Worm (Caenorhabditis elegans): ENCODE results near the gene znf-593.
A peak's percentile ranks its signal among the peaks of the same experiment; 100 is the strongest.

znf-593 gene

DNA sequence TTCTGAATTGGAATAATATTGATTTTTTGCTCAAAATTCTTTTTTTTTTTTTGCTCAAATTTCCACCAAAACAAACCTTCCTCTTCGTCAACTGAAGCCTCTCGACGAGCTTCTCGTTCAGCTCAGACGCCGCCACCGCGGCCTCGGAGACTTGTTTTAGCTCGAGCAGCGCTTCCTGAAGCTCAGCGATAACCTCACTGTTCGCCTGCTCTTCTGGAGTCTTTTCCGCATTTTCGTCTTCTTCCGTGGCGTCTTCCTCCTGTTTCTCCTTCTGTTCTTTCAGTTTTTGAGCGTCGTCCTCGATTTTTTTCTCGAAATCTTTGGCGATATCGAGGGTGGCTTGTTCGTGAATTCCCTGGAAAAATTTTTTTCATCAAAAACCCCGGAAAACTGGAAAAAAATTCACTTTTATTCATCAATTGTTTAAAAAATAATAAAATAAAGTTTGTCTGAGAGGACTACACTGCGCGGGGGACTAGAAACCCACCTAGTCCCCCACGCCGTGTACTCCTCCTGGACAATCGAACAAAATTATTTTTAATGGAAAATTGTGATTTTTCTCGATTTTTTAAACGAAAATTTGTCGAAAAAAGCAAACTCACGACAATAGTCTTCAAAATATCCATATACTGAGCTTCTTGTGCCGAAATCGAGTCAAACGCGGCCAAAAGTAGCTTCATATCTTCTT lies 27.7 kb upstream of the znf-593 start:
- no peak for TF ChIP-seq sem-2 (GFP tag; optimal IDR thresholded peaks at IDR 0.05)
- peak; percentile 52 for TF ChIP-seq lsy-2 (tag; optimal IDR thresholded peaks at IDR 0.05)
- peak; percentile 39 for TF ChIP-seq ceh-83 (GFP tag; optimal IDR thresholded peaks at IDR 0.05)
- TF ChIP-seq tbx-8 (GFP tag; optimal IDR thresholded peaks at IDR 0.05): no peak
- TF ChIP-seq cnd-1 (tag; optimal IDR thresholded peaks at IDR 0.05): peak; percentile 44
- TF ChIP-seq ces-1 (GFP tag; optimal IDR thresholded peaks at IDR 0.05): peak; percentile 93
- TF ChIP-seq nhr-76 (tag; optimal IDR thresholded peaks at IDR 0.05): no peak
- peak; percentile 58 for TF ChIP-seq lin-13 (tag; optimal IDR thresholded peaks at IDR 0.05)
- peak; percentile 47 for TF ChIP-seq mep-1 (tag; optimal IDR thresholded peaks at IDR 0.05)
- TF ChIP-seq sptf-1 (tag; optimal IDR thresholded peaks at IDR 0.05): peak; percentile 53
- TF ChIP-seq mab-5 (tag; optimal IDR thresholded peaks at IDR 0.05): no peak
- TF ChIP-seq ceh-39 (tag; optimal IDR thresholded peaks at IDR 0.05): peak; percentile 41

DNA sequence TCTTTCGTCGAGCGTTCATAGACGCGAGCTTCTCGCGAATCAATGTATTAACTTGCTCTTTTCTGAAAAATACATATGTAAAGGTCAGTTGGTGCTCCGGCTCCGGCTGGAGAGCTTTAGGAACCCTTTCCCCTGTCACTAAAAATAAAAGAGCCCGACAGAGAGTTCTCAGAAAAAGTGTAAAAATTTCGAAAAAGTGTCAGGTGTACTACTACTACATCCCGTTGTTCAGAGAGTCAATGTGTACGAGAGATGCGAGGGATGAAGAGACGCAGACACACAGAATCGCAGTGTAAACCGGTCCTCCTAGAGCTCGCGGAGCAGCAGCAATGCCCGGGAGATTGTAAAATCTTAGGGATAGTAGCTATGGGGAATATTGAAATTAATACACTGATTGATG lies 24.1 kb upstream of the znf-593 start:
- TF ChIP-seq unc-120 (tag; optimal IDR thresholded peaks at IDR 0.05; ENCODE audit: poor library complexity, severe bottlenecking) (peak; percentile 71), nhr-28 (tag; optimal IDR thresholded peaks at IDR 0.05) (no peak), hlh-1 (tag; optimal IDR thresholded peaks at IDR 0.05) (peak; percentile 98), unc-62 (GFP tag; optimal IDR thresholded peaks at IDR 0.05) (peak; percentile 64), lsy-2 (tag; optimal IDR thresholded peaks at IDR 0.05) (no peak), sptf-1 (tag; optimal IDR thresholded peaks at IDR 0.05) (no peak), unc-39 (tag; optimal IDR thresholded peaks at IDR 0.05) (no peak), bed-3 (GFP tag; optimal IDR thresholded peaks at IDR 0.05) (no peak), lin-13 (tag; optimal IDR thresholded peaks at IDR 0.05) (no peak), nhr-76 (tag; optimal IDR thresholded peaks at IDR 0.05) (no peak), mls-2 (tag; optimal IDR thresholded peaks at IDR 0.05) (no peak), blmp-1 (tag; optimal IDR thresholded peaks at IDR 0.05) (no peak), tbx-8 (GFP tag; optimal IDR thresholded peaks at IDR 0.05) (no peak), pha-4 (tag; optimal IDR thresholded peaks at IDR 0.05) (no peak), lin-32 (GFP tag; optimal IDR thresholded peaks at IDR 0.05) (no peak), ceh-43 (GFP tag; optimal IDR thresholded peaks at IDR 0.05) (no peak), nhr-2 (tag; optimal IDR thresholded peaks at IDR 0.05) (no peak), nhr-237 (tag; optimal IDR thresholded peaks at IDR 0.05) (no peak), mep-1 (tag; optimal IDR thresholded peaks at IDR 0.05) (no peak), M03D4.4 (tag; optimal IDR thresholded peaks at IDR 0.05) (no peak), flh-1 (GFP tag; optimal IDR thresholded peaks at IDR 0.05) (no peak), ham-2 (GFP tag; optimal IDR thresholded peaks at IDR 0.05) (no peak), elt-1 (tag; optimal IDR thresholded peaks at IDR 0.05; ENCODE audit: borderline replicate concordance, insufficient read depth) (no peak), nhr-12 (tag; optimal IDR thresholded peaks at IDR 0.05) (no peak), mab-5 (tag; optimal IDR thresholded peaks at IDR 0.05) (no peak)

DNA sequence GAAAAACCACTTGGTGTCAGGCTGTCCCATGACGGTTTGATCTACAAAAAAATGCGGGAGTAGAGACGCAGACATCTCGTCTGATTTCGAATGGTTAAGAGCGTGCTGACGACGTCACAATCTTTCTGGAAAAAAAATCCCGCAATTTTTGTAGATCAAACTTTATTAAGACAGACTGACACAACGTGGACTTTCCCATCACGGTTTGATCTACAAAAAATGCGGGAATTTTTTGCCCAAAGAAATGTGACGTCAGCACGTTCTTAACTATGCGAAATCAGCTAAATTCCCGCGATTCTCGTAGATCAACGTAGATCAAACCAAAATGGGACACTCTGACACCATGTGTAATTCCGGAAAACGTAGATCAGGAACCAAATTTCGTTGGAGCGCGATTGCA lies 20.0 kb upstream of the znf-593 start:
- TF ChIP-seq mab-5 (tag; optimal IDR thresholded peaks at IDR 0.05) (no peak), blmp-1 (tag; optimal IDR thresholded peaks at IDR 0.05) (no peak)

DNA sequence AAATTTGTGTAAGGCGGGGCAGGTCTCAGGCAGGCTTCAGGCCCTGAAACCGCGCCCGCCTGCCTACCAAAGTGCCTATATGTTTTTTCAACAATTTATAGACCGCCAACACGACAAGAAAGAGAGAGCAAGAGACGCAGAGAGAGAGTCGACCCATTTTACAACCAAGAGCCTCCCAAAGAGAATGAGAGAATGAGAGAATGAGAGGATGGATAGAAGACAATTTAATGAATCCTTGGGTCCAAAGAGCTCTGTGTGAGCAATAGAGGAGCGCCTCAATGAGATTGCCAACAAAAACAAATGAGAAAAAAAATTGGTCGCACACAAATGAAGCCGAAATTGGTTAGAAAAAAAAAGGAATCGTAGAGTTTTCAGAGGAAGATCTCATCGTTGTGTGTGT lies 19.4 kb upstream of the znf-593 start:
- no peak for TF ChIP-seq nhr-28 (tag; optimal IDR thresholded peaks at IDR 0.05)
- peak; percentile 12 for TF ChIP-seq mab-5 (tag; optimal IDR thresholded peaks at IDR 0.05)
- no peak for TF ChIP-seq cnd-1 (tag; optimal IDR thresholded peaks at IDR 0.05)
- peak; percentile 60 for TF ChIP-seq hlh-1 (tag; optimal IDR thresholded peaks at IDR 0.05)
- no peak for TF ChIP-seq nhr-76 (tag; optimal IDR thresholded peaks at IDR 0.05)
- no peak for TF ChIP-seq sptf-1 (tag; optimal IDR thresholded peaks at IDR 0.05)
- TF ChIP-seq unc-120 (tag; optimal IDR thresholded peaks at IDR 0.05; ENCODE audit: poor library complexity, severe bottlenecking): peak; percentile 70
- peak; percentile 60 for TF ChIP-seq ces-1 (GFP tag; optimal IDR thresholded peaks at IDR 0.05)

DNA sequence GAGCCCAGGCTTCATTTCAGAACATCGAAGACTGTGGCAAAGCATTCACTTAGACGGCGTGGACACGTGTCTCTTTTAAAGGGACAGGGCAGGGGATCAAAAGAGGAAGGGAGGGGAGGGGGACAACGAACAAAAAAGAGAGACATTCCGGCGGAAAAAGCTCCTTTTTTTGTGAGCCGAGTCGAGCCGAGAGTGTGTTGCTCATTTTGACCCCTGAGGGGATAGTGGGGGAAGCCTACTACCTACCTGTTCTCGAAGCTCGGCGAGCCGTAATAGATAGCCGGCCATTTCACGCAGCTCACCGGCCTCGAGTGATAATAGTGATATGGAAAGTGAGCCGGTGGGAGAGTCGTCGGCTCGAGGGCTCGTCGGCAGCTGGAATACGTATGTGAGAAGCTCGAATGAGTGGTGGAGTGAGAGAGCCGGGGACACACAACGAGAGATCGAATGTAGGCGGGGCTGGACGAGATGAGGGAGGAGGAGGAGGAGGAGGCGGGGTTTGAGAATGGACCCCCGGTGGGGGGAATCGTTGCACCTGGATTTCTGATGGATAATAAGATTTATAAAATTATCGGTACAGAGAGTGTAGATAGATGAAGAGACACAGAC lies 18.3 kb upstream of the znf-593 start:
- TF ChIP-seq nhr-2 (tag; optimal IDR thresholded peaks at IDR 0.05): no peak
- no peak for TF ChIP-seq ceh-43 (GFP tag; optimal IDR thresholded peaks at IDR 0.05)
- no peak for TF ChIP-seq mab-5 (tag; optimal IDR thresholded peaks at IDR 0.05)
- TF ChIP-seq drap-1 (GFP tag; optimal IDR thresholded peaks at IDR 0.05): peak; percentile 50
- TF ChIP-seq elt-1 (tag; optimal IDR thresholded peaks at IDR 0.05; ENCODE audit: borderline replicate concordance, insufficient read depth): no peak
- TF ChIP-seq elt-3 (tag; optimal IDR thresholded peaks at IDR 0.05): no peak
- TF ChIP-seq blmp-1 (tag; optimal IDR thresholded peaks at IDR 0.05): no peak
- TF ChIP-seq snpc-4 (tag; optimal IDR thresholded peaks at IDR 0.05): no peak
- TF ChIP-seq flh-1 (GFP tag; optimal IDR thresholded peaks at IDR 0.05): no peak
- no peak for TF ChIP-seq nhr-12 (tag; optimal IDR thresholded peaks at IDR 0.05)
- no peak for TF ChIP-seq tbx-8 (GFP tag; optimal IDR thresholded peaks at IDR 0.05)
- no peak for TF ChIP-seq unc-39 (tag; optimal IDR thresholded peaks at IDR 0.05)
- no peak for TF ChIP-seq nhr-76 (tag; optimal IDR thresholded peaks at IDR 0.05)
- TF ChIP-seq pha-4 (tag; optimal IDR thresholded peaks at IDR 0.05): no peak
- no peak for TF ChIP-seq ceh-39 (tag; optimal IDR thresholded peaks at IDR 0.05)
- TF ChIP-seq mls-2 (tag; optimal IDR thresholded peaks at IDR 0.05): no peak
- TF ChIP-seq sptf-1 (tag; optimal IDR thresholded peaks at IDR 0.05): no peak
- TF ChIP-seq cnd-1 (tag; optimal IDR thresholded peaks at IDR 0.05): no peak
- TF ChIP-seq ceh-83 (GFP tag; optimal IDR thresholded peaks at IDR 0.05): no peak
- TF ChIP-seq unc-120 (tag; optimal IDR thresholded peaks at IDR 0.05; ENCODE audit: poor library complexity, severe bottlenecking): peak; percentile 62
- no peak for TF ChIP-seq mep-1 (tag; optimal IDR thresholded peaks at IDR 0.05)
- TF ChIP-seq M03D4.4 (tag; optimal IDR thresholded peaks at IDR 0.05): peak; percentile 41

Measured in whole organism, mixed stage, embryonic.